Worm (Caenorhabditis elegans) whole organism, L4/young adult: ENCODE data around the gene amt-3.

Experiments
- W03F9.2 ChIP-seq: fragments of 150-350 bp; optimal IDR thresholded peaks from 2 replicates; lab custom pipeline; 2014; ENCODE audit warnings: missing biosample characterization, missing genetic modification characterization
- him-1 ChIP-seq: sonication (generic microtip); optimal IDR thresholded peaks from 2 replicates; lab custom pipeline; 2016; ENCODE audit warnings: missing genotype, missing genetic modification reagents, missing genetic modification characterization, missing compliant biosample characterization

DNA sequence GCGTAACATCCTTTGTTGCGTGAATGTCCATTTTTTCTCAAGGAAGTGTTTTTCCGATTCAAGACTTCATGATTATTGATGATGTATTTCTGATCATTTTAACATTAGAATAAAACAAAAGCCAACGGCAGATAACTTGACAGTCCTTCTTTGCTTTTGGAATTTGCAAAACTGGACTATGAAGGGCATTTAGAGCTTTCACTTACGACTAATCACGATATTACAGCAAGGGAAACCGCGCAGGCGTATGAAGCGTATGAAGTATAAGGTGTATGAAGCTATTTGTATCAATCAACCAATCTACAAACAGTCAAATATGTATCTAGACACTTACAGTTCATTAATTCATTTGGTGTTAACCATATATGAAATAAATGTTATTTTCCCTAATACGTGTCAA lies 8.8 kb upstream of the amt-3 start:
- TF ChIP-seq him-1 (tag; lab: Kevin White, UChicago) (no peak), W03F9.2 (tag; lab: Kevin White, UChicago) (no peak)
